Worm (Caenorhabditis elegans): ENCODE results near the gene let-23.

Gene let-23

DNA sequence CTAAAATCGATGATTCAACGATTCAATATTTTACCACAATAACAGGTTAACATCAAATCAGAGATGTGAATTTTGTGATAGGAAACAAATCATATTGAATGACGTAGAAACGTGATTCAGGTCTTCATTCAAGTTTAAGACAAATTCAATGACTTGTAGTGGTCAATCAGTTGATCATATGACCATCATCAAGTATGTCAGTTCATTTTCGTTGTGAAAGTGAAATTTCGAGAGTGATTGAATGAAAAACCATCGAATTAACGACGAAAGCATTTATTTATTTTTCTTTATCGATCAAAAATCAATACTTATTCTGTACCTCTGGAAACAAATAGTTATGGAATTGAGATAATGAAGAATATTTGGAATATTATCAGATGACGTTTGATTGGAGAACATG is 54.2 kb downstream of the let-23 start:
- TF ChIP-seq tbx-2 (tag; optimal IDR thresholded peaks at IDR 0.05) (no peak), ceh-2 (tag; optimal IDR thresholded peaks at IDR 0.05) (no peak), sdc-2 (tag; optimal IDR thresholded peaks at IDR 0.05) (no peak)

DNA sequence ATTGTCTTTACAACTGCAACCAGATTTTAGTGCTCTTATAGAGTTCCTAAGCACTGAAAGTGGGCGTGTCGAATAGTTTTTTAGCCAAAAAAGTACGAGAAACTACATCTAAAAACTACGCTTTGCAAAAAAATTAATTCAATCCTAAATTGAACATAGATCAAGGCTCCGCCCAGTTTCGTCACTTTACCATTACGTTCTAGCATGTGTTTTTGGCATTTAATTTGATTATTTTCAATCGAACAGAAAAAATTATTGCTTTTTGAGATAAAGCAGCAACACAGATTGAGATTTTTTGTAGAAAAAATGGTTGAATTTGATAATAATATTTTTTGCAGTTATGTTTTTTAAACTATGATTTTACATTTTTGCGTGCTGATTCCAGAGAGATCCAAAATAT is 56.9 kb downstream of the let-23 start, which contains the start of gene nlp-82:
Gene nlp-82, minus strand, starts transcription at position 101 of the 400 bp plus-strand sequence.
- TF ChIP-seq fkh-10 (GFP tag; optimal IDR thresholded peaks at IDR 0.05) = no peak
- TF ChIP-seq mec-3 (tag; optimal IDR thresholded peaks at IDR 0.05; ENCODE audit: borderline replicate concordance) = no peak
- no peak for TF ChIP-seq ceh-18 (tag; optimal IDR thresholded peaks at IDR 0.05)
- no peak for TF ChIP-seq npax-4 (tag; optimal IDR thresholded peaks at IDR 0.05)
- no peak for TF ChIP-seq sdc-2 (tag; optimal IDR thresholded peaks at IDR 0.05)
- TF ChIP-seq che-1 (tag; optimal IDR thresholded peaks at IDR 0.05) = no peak
- no peak for TF ChIP-seq pax-1 (tag; optimal IDR thresholded peaks at IDR 0.05)
- no peak for TF ChIP-seq K09A11.1 (tag; optimal IDR thresholded peaks at IDR 0.05; ENCODE audit: insufficient read depth)
- no peak for TF ChIP-seq ceh-24 (tag; optimal IDR thresholded peaks at IDR 0.05)
